Fruit fly (Drosophila melanogaster): Measurements from ENCODE around the gene Jon25Bii.

Gene Jon25Bii

dm6 chr2L:4965420-4965819 lies 12.5 kb upstream of the Jon25Bii start, which contains the start of gene CG34125 (continued):
- TF ChIP-seq CG1603 (tag; optimal IDR thresholded peaks at IDR 0.05) = no peak
- no peak for TF ChIP-seq sens (GFP tag)
- TF ChIP-seq Doc2 (GFP tag; IDR thresholded peaks at IDR 0.05) = no peak
- TF ChIP-seq CG2120 (GFP tag; optimal IDR thresholded peaks at IDR 0.05) = no peak
- TF ChIP-seq CG13287 (GFP tag; IDR thresholded peaks at IDR 0.05; ENCODE audit: partially characterized antibody) = peak; percentile 22; the same call in 1 of the 2 replicates
- TF ChIP-seq E2f2 (GFP tag; IDR thresholded peaks at IDR 0.05) = 0 out of 2 replicates have a peak, but pooled peaks have one; percentile 22
- TF ChIP-seq zen2 (GFP tag; IDR thresholded peaks at IDR 0.05; ENCODE audit: partially characterized antibody) = no peak
- no peak for TF ChIP-seq shn (GFP tag; optimal IDR thresholded peaks at IDR 0.05)
- TF ChIP-seq kay (GFP tag; optimal IDR thresholded peaks at IDR 0.05) = peak; percentile 97
- no peak for TF ChIP-seq CG18262 (tag; optimal IDR thresholded peaks at IDR 0.05)
- no peak for TF ChIP-seq wek (GFP tag; optimal IDR thresholded peaks at IDR 0.05)
- peak; percentile 20; the same call in 1 of the 3 replicates for TF ChIP-seq zfh1 (GFP tag; IDR thresholded peaks at IDR 0.05)
- TF ChIP-seq Sin3A (optimal IDR thresholded peaks at IDR 0.05) = no peak
- TF ChIP-seq Tbp (GFP tag; optimal IDR thresholded peaks at IDR 0.05) = no peak
- peak; percentile 14 for TF ChIP-seq mam (GFP tag; optimal IDR thresholded peaks at IDR 0.05)
- no peak for TF ChIP-seq dimm (GFP tag; IDR thresholded peaks at IDR 0.05)
- TF ChIP-seq CG3065 (GFP tag; optimal IDR thresholded peaks at IDR 0.05) = no peak
- no peak for TF ChIP-seq Hand (GFP tag; optimal IDR thresholded peaks at IDR 0.05)
- no peak for TF ChIP-seq ewg (GFP tag; optimal IDR thresholded peaks at IDR 0.05)
- no peak for TF ChIP-seq trh (GFP tag; optimal IDR thresholded peaks at IDR 0.05)
- no peak for TF ChIP-seq rib (GFP tag; IDR thresholded peaks at IDR 0.05)
- TF ChIP-seq cg (GFP tag; optimal IDR thresholded peaks at IDR 0.05) = no peak
- TF ChIP-seq grn (GFP tag; optimal IDR thresholded peaks at IDR 0.05) = no peak
- TF ChIP-seq seq (GFP tag; IDR thresholded peaks at IDR 0.05) = no peak
- TF ChIP-seq maf-S (GFP tag; optimal IDR thresholded peaks at IDR 0.05) = no peak
- peak; percentile 53 for TF ChIP-seq CG3995 (GFP tag; optimal IDR thresholded peaks at IDR 0.05)
- TF ChIP-seq pho (GFP tag; optimal IDR thresholded peaks at IDR 0.05) = no peak
- TF ChIP-seq bbx (GFP tag; IDR thresholded peaks at IDR 0.05; ENCODE audit: partially characterized antibody) = no peak
- TF ChIP-seq zen (tag; optimal IDR thresholded peaks at IDR 0.05) = no peak
- TF ChIP-seq CG10366 (GFP tag; IDR thresholded peaks at IDR 0.05) = 0 out of 2 replicates have a peak, but pooled peaks have one; percentile 10
- TF ChIP-seq MESR4 (GFP tag; optimal IDR thresholded peaks at IDR 0.05) = peak; percentile 13
- TF ChIP-seq CG4404 (GFP tag; IDR thresholded peaks at IDR 0.05) = no peak
- TF ChIP-seq HLH4C (GFP tag; IDR thresholded peaks at IDR 0.05; ENCODE audit: partially characterized antibody) = no peak
- no peak for TF ChIP-seq CG12744 (GFP tag; optimal IDR thresholded peaks at IDR 0.05)
- TF ChIP-seq Scr (GFP tag; IDR thresholded peaks at IDR 0.05; ENCODE audit: partially characterized antibody) = no peak
- TF ChIP-seq CG10267 (tag; optimal IDR thresholded peaks at IDR 0.05) = no peak
- TF ChIP-seq ab (GFP tag; optimal IDR thresholded peaks at IDR 0.05) = no peak
- no peak for TF ChIP-seq CG1233 (GFP tag; optimal IDR thresholded peaks at IDR 0.05)
- no peak for TF ChIP-seq CG14050 (GFP tag; IDR thresholded peaks at IDR 0.05)
- TF ChIP-seq Xrp1 (GFP tag; IDR thresholded peaks at IDR 0.05) = peak; percentile 34; the same call in 1 of the 2 replicates
- TF ChIP-seq CG14667 (GFP tag; IDR thresholded peaks at IDR 0.05) = no peak
- TF ChIP-seq CG7963 (GFP tag; IDR thresholded peaks at IDR 0.05; ENCODE audit: partially characterized antibody) = no peak
- no peak for TF ChIP-seq exex (tag; optimal IDR thresholded peaks at IDR 0.05)
- TF ChIP-seq CG43689 (GFP tag; IDR thresholded peaks at IDR 0.05) = no peak
- peak; percentile 86 for TF ChIP-seq row (GFP tag; IDR thresholded peaks at IDR 0.05)
- no peak for TF ChIP-seq dmrt11E (tag; optimal IDR thresholded peaks at IDR 0.05)
- no peak for TF ChIP-seq Aef1 (GFP tag; IDR thresholded peaks at IDR 0.05)
- no peak for TF ChIP-seq pan (optimal IDR thresholded peaks at IDR 0.05)
- TF ChIP-seq pan (GFP tag; optimal IDR thresholded peaks at IDR 0.05 in 1 of 2, IDR thresholded peaks at IDR 0.05 in 1 of 2) = peak in 1 of 2 experiments; percentile 32
- TF ChIP-seq Oaz (GFP tag; IDR thresholded peaks at IDR 0.05) = no peak
- peak; percentile 68; the same call in 1 of the 4 replicates for TF ChIP-seq chinmo (GFP tag; IDR thresholded peaks at IDR 0.05; ENCODE audit: partially characterized antibody)
- no peak for TF ChIP-seq Sry-δ (GFP tag; optimal IDR thresholded peaks at IDR 0.05)

Data from whole organism, embryonic.